Worm (Caenorhabditis elegans): ENCODE results near the gene F16B12.1.

F16B12.1 gene

ce11 chrX:14084230-14084629 lies 1.1 kb upstream of the F16B12.1 start, which contains the start of gene C33G3.6:
TSS of gene C33G3.6 (minus strand) at chrX:14084330.
- no peak for TF ChIP-seq him-1 (tag; optimal IDR thresholded peaks at IDR 0.05)

- TF ChIP-seq him-1 (tag; optimal IDR thresholded peaks at IDR 0.05) (no peak), W03F9.2 (tag; optimal IDR thresholded peaks at IDR 0.05) (no peak), dao-5 (tag; optimal IDR thresholded peaks at IDR 0.05) (no peak)
Observed at ce11 chrX:14090089-14090488, 4.8 kb downstream of the F16B12.1 start, which contains the start of gene dsl-4. TSS of gene dsl-4 (plus strand) at chrX:14090389.

- TF ChIP-seq W03F9.2 (tag; optimal IDR thresholded peaks at IDR 0.05): no peak
Observed at ce11 chrX:14090990-14091389, 5.7 kb downstream of the F16B12.1 start.

ce11 chrX:14098618-14099118 lies 13.4 kb downstream of the F16B12.1 start, which contains the start of gene F16B12.4:
TSS of gene F16B12.4 (minus strand) at chrX:14098668.
- no peak for TF ChIP-seq W03F9.2 (tag; optimal IDR thresholded peaks at IDR 0.05)

- TF ChIP-seq W03F9.2 (tag; optimal IDR thresholded peaks at IDR 0.05) (no peak), him-1 (tag; optimal IDR thresholded peaks at IDR 0.05) (peak; percentile 32)
Observed at ce11 chrX:14101986-14102385, 16.7 kb downstream of the F16B12.1 start, which contains the start of gene F16B12.6. TSS of gene F16B12.6 (plus strand) at chrX:14102316.

ce11 chrX:14102474-14102873 lies 17.2 kb downstream of the F16B12.1 start:
- TF ChIP-seq him-1 (tag; optimal IDR thresholded peaks at IDR 0.05) (no peak), dao-5 (tag; optimal IDR thresholded peaks at IDR 0.05) (no peak), W03F9.2 (tag; optimal IDR thresholded peaks at IDR 0.05) (no peak)

- TF ChIP-seq W03F9.2 (tag; optimal IDR thresholded peaks at IDR 0.05): no peak
- TF ChIP-seq dao-5 (tag; optimal IDR thresholded peaks at IDR 0.05): no peak
- TF ChIP-seq him-1 (tag; optimal IDR thresholded peaks at IDR 0.05): no peak
Observed at ce11 chrX:14108245-14108644, 22.9 kb downstream of the F16B12.1 start, which contains the start of gene F16B12.7. TSS of gene F16B12.7 (plus strand) at chrX:14108545.

ce11 chrX:14113347-14113746 lies 28.0 kb downstream of the F16B12.1 start, which contains the start of gene nhr-281:
TSS of gene nhr-281 (minus strand) at chrX:14113447.
- TF ChIP-seq him-1 (tag; optimal IDR thresholded peaks at IDR 0.05) (no peak), W03F9.2 (tag; optimal IDR thresholded peaks at IDR 0.05) (no peak), dao-5 (tag; optimal IDR thresholded peaks at IDR 0.05) (no peak)

ce11 chrX:14115480-14116161 lies 30.3 kb downstream of the F16B12.1 start, which contains the start of gene F28H6.7:
TSS of gene F28H6.7 (plus strand) at chrX:14116111.
- TF ChIP-seq dao-5 (tag; optimal IDR thresholded peaks at IDR 0.05) (peak; percentile 17), W03F9.2 (tag; optimal IDR thresholded peaks at IDR 0.05) (no peak)

- no peak for TF ChIP-seq him-1 (tag; optimal IDR thresholded peaks at IDR 0.05)
- no peak for TF ChIP-seq dao-5 (tag; optimal IDR thresholded peaks at IDR 0.05)
- no peak for TF ChIP-seq W03F9.2 (tag; optimal IDR thresholded peaks at IDR 0.05)
Observed at ce11 chrX:14118762-14119161, 33.5 kb downstream of the F16B12.1 start.

ce11 chrX:14125870-14126269 lies 40.6 kb downstream of the F16B12.1 start, which contains the start of gene F28H6.6:
TSS of gene F28H6.6 (minus strand) at chrX:14125879.
- TF ChIP-seq dao-5 (tag; optimal IDR thresholded peaks at IDR 0.05) (no peak), him-1 (tag; optimal IDR thresholded peaks at IDR 0.05) (no peak), W03F9.2 (tag; optimal IDR thresholded peaks at IDR 0.05) (no peak)

ce11 chrX:14127291-14127922 lies 42.1 kb downstream of the F16B12.1 start, which contains the start of gene F28H6.4:
TSS of gene F28H6.4 (plus strand) at chrX:14127872.
- TF ChIP-seq dao-5 (tag; optimal IDR thresholded peaks at IDR 0.05) (no peak), him-1 (tag; optimal IDR thresholded peaks at IDR 0.05) (no peak), W03F9.2 (tag; optimal IDR thresholded peaks at IDR 0.05) (no peak)

ce11 chrX:14131476-14131875 lies 46.2 kb downstream of the F16B12.1 start:
- no peak for TF ChIP-seq him-1 (tag; optimal IDR thresholded peaks at IDR 0.05)
- no peak for TF ChIP-seq dao-5 (tag; optimal IDR thresholded peaks at IDR 0.05)
- TF ChIP-seq W03F9.2 (tag; optimal IDR thresholded peaks at IDR 0.05): no peak

ce11 chrX:14132677-14133076 lies 47.4 kb downstream of the F16B12.1 start:
- TF ChIP-seq dao-5 (tag; optimal IDR thresholded peaks at IDR 0.05) (no peak), him-1 (tag; optimal IDR thresholded peaks at IDR 0.05) (no peak), W03F9.2 (tag; optimal IDR thresholded peaks at IDR 0.05) (no peak)
